Worm (Caenorhabditis elegans): ENCODE data around the gene T25B2.4.

T25B2.4 gene

DNA sequence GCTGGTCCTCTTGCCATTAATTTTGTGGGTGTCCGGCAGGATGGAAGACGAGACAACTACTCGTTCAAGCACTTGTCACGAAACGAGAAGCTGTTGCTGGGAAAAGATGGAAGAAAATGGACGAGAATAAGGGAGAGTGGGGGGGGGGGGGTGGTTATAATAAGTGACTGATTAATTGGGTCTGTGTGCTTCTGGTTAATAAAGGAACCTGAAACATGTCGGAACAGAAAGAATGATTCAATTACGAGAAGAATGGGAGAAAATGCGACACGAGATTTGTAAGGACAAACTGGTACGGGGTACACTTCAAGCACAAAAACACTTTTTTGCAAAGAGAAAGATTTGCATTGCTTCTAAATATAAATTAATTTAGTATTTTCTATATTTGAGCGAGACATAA is 22.6 kb upstream of the T25B2.4 start:
- TF ChIP-seq F13H6.1 (tag; optimal IDR thresholded peaks at IDR 0.05): no peak
- TF ChIP-seq unc-42 (tag; optimal IDR thresholded peaks at IDR 0.05): peak; percentile 83
- no peak for TF ChIP-seq ceh-9 (tag; optimal IDR thresholded peaks at IDR 0.05)
- TF ChIP-seq ets-4 (tag; optimal IDR thresholded peaks at IDR 0.05): no peak

DNA sequence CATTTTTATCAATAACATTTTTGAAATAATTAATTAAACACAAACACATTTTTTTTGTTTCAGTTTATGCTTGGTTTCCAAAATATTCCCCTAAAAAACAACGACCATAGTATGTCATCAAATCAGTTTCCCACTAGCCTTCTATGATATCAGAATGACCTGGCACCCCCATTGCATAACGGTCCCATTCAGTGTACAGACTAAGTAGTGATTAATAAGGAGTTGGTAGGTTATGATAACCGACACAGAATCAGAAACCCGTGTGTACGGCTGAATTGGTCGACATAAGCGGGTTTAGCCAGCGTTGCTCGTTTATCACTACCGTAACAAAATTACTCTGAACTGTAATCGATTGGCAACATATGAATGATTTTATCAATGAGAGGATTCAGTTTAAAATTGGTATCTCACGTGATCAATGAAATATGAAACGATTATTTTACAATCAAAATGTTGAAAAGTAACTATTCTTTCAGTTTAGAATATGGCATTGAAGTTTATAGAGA is 20.6 kb upstream of the T25B2.4 start:
- TF ChIP-seq che-1 (tag; optimal IDR thresholded peaks at IDR 0.05): no peak
- TF ChIP-seq tbx-2 (tag; optimal IDR thresholded peaks at IDR 0.05): no peak
- TF ChIP-seq lim-6 (tag; optimal IDR thresholded peaks at IDR 0.05): no peak
- TF ChIP-seq elt-2 (tag; optimal IDR thresholded peaks at IDR 0.05): peak; percentile 50
- TF ChIP-seq C08G9.2 (tag; optimal IDR thresholded peaks at IDR 0.05): no peak
- no peak for TF ChIP-seq fkh-6 (tag; optimal IDR thresholded peaks at IDR 0.05)
- TF ChIP-seq hlh-30 (tag; optimal IDR thresholded peaks at IDR 0.05; ENCODE audit: insufficient read depth): no peak

DNA sequence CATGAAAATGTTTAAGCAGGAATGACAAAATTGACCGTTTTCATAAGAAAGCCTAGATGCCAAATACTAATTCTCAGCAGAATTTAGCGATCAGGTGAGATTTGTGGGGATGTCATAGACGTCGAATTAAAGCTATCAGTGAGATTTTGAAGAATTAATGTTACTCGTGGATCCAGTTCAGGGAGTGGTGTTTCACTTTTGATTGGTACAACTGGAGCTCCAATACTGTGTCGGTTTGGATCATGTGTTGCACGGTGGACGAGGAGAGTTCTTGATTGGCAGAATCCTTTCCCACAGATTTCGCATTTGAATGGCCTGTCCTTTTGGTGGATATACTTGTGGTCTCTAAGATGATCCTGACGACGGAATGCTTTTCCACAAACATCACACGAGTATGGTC is 18.5 kb upstream of the T25B2.4 start:
- TF ChIP-seq unc-55 (GFP tag; optimal IDR thresholded peaks at IDR 0.05) (no peak), tbx-7 (tag; optimal IDR thresholded peaks at IDR 0.05) (no peak), ceh-48 (tag; optimal IDR thresholded peaks at IDR 0.05) (no peak), elt-4 (tag; optimal IDR thresholded peaks at IDR 0.05) (no peak), ceh-19 (GFP tag; optimal IDR thresholded peaks at IDR 0.05) (no peak), hlh-30 (tag; optimal IDR thresholded peaks at IDR 0.05; ENCODE audit: insufficient read depth) (no peak), C08G9.2 (tag; optimal IDR thresholded peaks at IDR 0.05) (no peak), elt-2 (tag; optimal IDR thresholded peaks at IDR 0.05) (no peak), pat-9 (tag; optimal IDR thresholded peaks at IDR 0.05) (no peak), mec-3 (tag; optimal IDR thresholded peaks at IDR 0.05; ENCODE audit: borderline replicate concordance) (no peak), F13H6.1 (tag; optimal IDR thresholded peaks at IDR 0.05) (no peak), fax-1 (tag; optimal IDR thresholded peaks at IDR 0.05) (no peak), dmd-4 (tag; optimal IDR thresholded peaks at IDR 0.05; ENCODE audit: borderline replicate concordance) (no peak), ceh-45 (GFP tag; IDR thresholded peaks at IDR 0.05) (no peak)

DNA sequence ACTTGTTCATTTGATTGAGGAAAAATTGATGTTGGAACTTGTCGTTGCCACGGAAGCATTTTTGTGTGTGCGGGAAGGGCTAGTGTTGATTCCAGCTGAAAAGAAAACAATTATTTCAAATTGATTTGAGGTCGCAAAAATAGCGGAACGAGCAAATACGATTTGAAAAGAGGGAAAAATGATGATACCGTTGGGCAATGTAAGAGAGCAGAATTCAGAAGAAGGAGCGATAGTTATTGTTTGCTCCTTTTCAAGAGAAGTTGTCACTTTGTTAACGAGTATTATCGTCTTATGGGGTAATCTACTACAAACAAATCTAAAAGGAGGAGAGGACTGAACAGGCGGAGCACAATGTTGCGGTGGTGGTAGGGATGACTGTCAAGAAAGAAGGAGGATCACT is 17.6 kb upstream of the T25B2.4 start, which contains the start of gene odd-2:
TSS of gene odd-2 (minus strand) at position 101 of the 400 bp plus-strand sequence.
- no peak for TF ChIP-seq tbx-2 (tag; optimal IDR thresholded peaks at IDR 0.05)

DNA sequence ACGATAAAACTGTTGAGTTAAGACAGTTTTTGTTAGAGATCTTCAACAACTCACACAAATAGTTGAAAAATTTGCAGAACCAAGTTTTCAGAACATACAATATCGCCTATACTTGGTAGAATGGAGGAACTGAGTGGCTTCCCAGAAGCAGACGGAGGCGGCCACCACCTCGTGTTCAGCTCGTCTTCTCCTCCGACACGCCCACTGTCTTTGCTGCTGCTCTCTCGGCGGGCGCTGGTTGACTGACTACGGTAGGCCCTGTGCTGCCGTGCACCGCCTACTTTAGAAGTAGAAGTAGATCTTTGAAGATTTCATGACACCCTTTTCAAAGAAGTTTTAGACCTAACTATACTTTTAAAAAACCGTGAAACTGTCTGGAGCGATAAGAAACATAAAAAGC is 16.0 kb upstream of the T25B2.4 start:
- no peak for TF ChIP-seq fkh-6 (tag; optimal IDR thresholded peaks at IDR 0.05)
- TF ChIP-seq hlh-6 (tag; optimal IDR thresholded peaks at IDR 0.05): no peak
- no peak for TF ChIP-seq madf-2 (tag; optimal IDR thresholded peaks at IDR 0.05)
- TF ChIP-seq nhr-232 (tag; optimal IDR thresholded peaks at IDR 0.05): no peak
- no peak for TF ChIP-seq ets-4 (tag; optimal IDR thresholded peaks at IDR 0.05)
- no peak for TF ChIP-seq pha-2 (tag; optimal IDR thresholded peaks at IDR 0.05)
- TF ChIP-seq pros-1 (tag; optimal IDR thresholded peaks at IDR 0.05): no peak
- TF ChIP-seq ceh-24 (tag; optimal IDR thresholded peaks at IDR 0.05): no peak
- no peak for TF ChIP-seq ahr-1 (tag; optimal IDR thresholded peaks at IDR 0.05)
- TF ChIP-seq syd-9 (tag; optimal IDR thresholded peaks at IDR 0.05): no peak
- no peak for TF ChIP-seq zip-5 (tag; optimal IDR thresholded peaks at IDR 0.05)
- TF ChIP-seq lin-11 (tag; optimal IDR thresholded peaks at IDR 0.05): no peak
- TF ChIP-seq ceh-19 (GFP tag; optimal IDR thresholded peaks at IDR 0.05): no peak
- no peak for TF ChIP-seq mec-3 (tag; optimal IDR thresholded peaks at IDR 0.05; ENCODE audit: borderline replicate concordance)
- TF ChIP-seq ceh-30 (tag; optimal IDR thresholded peaks at IDR 0.05): no peak
- no peak for TF ChIP-seq ceh-22 (tag; optimal IDR thresholded peaks at IDR 0.05)
- TF ChIP-seq pha-4 (tag; optimal IDR thresholded peaks at IDR 0.05): no peak
- no peak for TF ChIP-seq F13H6.1 (tag; optimal IDR thresholded peaks at IDR 0.05)
